Worm (Caenorhabditis elegans) whole organism, L1 larva: ENCODE data around the gene ave-1.

ENCODE experiments used
- C04F5.9 ChIP-seq: sonication (generic microtip); optimal IDR thresholded peaks from 2 replicates; lab custom pipeline; 2016; ENCODE audit warnings: missing genetic modification characterization, missing compliant biosample characterization
- C34B4.2 ChIP-seq: sonication (generic microtip); optimal IDR thresholded peaks from 2 replicates; lab custom pipeline; 2017; ENCODE audit warnings: mild to moderate bottlenecking, missing genetic modification characterization, missing compliant biosample characterization
- Y116A8C.19 ChIP-seq: sonication (generic microtip); optimal IDR thresholded peaks from 2 replicates; lab custom pipeline; 2016; ENCODE audit warnings: missing compliant biosample characterization, missing genetic modification characterization, borderline replicate concordance
- aly-2 ChIP-seq: fragments of 150-350 bp; optimal IDR thresholded peaks from 2 replicates; lab custom pipeline; 2014; ENCODE audit warnings: missing biosample characterization, missing genetic modification characterization
- ama-1 ChIP-seq: fragments of 150-350 bp; optimal IDR thresholded peaks from 2 replicates; lab custom pipeline; 2014
- ceh-63 ChIP-seq: fragments of 200-800 bp; sonication (Bioruptor generic); optimal IDR thresholded peaks from 2 replicates; lab custom pipeline; 2018; ENCODE audit warnings: mild to moderate bottlenecking, missing genetic modification characterization, missing compliant biosample characterization
- ceh-88 ChIP-seq: fragments of 200-800 bp; sonication (Bioruptor generic); IDR thresholded peaks from 2 replicates; pipeline ENCODE4 v1.3.6; 2022; ENCODE audit warnings: missing genetic modification characterization, missing compliant biosample characterization
- ceh-90 ChIP-seq: sonication (generic microtip); optimal IDR thresholded peaks from 2 replicates; lab custom pipeline; 2016; ENCODE audit warnings: missing genetic modification characterization, missing compliant biosample characterization
- dpl-1 ChIP-seq, 3 experiments: fragments of 150-350 bp in 2 of 3; sonication (generic microtip) in 1 of 3; optimal IDR thresholded peaks; 2 replicates each; lab custom pipeline; 2014 to 2017; ENCODE audit warnings: missing biosample characterization in 3 of 3, missing genetic modification characterization in 3 of 3, missing genetic modification reagents in 3 of 3
- efl-1 ChIP-seq, 4 experiments: fragments of 150-350 bp; optimal IDR thresholded peaks in 3 of 4; peaks in 1 of 4; 1 replicate in 1 of 4; 2 replicates in 3 of 4; lab custom pipeline; 2014; ENCODE audit warnings: missing biosample characterization in 2 of 4, missing genetic modification characterization in 2 of 4, missing genetic modification reagents in 2 of 4
- egl-13 ChIP-seq: sonication (generic microtip); optimal IDR thresholded peaks from 2 replicates; lab custom pipeline; 2016; ENCODE audit warnings: missing genotype, missing genetic modification reagents, missing genetic modification characterization, missing compliant biosample characterization
- egl-27 ChIP-seq, 2 experiments: fragments of 150-350 bp in 1 of 2; sonication (generic microtip); optimal IDR thresholded peaks; 3 replicates each; lab custom pipeline; 2017 to 2018; ENCODE audit warnings: missing biosample characterization in 2 of 2, missing genetic modification characterization in 2 of 2, missing genetic modification reagents in 2 of 2
- elt-2 ChIP-seq: sonication (generic microtip); optimal IDR thresholded peaks from 2 replicates; lab custom pipeline; 2016; ENCODE audit warnings: missing genetic modification characterization, mild to moderate bottlenecking, inconsistent platforms, missing compliant biosample characterization, missing genetic modification reagents
- ets-5 ChIP-seq: fragments of 200-800 bp; sonication (Bioruptor generic); IDR thresholded peaks from 2 replicates; pipeline ENCODE4 v1.3.6; 2022; ENCODE audit warnings: missing genetic modification characterization, missing compliant biosample characterization
- fkh-10 ChIP-seq: sonication (generic microtip); optimal IDR thresholded peaks from 2 replicates; lab custom pipeline; 2017; ENCODE audit warnings: missing biosample characterization, missing genetic modification reagents, missing genetic modification characterization
- fkh-4 ChIP-seq: sonication (generic microtip); optimal IDR thresholded peaks from 2 replicates; lab custom pipeline; 2016; ENCODE audit warnings: missing compliant biosample characterization, missing genetic modification characterization, borderline replicate concordance
- fkh-8 ChIP-seq: sonication (generic microtip); optimal IDR thresholded peaks from 2 replicates; lab custom pipeline; 2016; ENCODE audit warnings: mild to moderate bottlenecking, missing genetic modification characterization, missing compliant biosample characterization
- fos-1 ChIP-seq: fragments of 150-350 bp; optimal IDR thresholded peaks from 2 replicates; lab custom pipeline; 2014; ENCODE audit warnings: missing biosample characterization, missing genetic modification characterization
- grh-1 ChIP-seq: fragments of 200-800 bp; sonication (Bioruptor generic); IDR thresholded peaks from 2 replicates; pipeline ENCODE4 v1.3.6; 2022; ENCODE audit warnings: missing genetic modification reagents, missing genetic modification characterization, missing compliant biosample characterization
- hlh-17 ChIP-seq: fragments of 200-800 bp; sonication (Bioruptor generic); optimal IDR thresholded peaks from 2 replicates; lab custom pipeline; 2018; ENCODE audit warnings: missing genetic modification characterization, mild to moderate bottlenecking, missing compliant biosample characterization, moderate library complexity, borderline replicate concordance
- hlh-4 ChIP-seq: sonication (generic microtip); optimal IDR thresholded peaks from 2 replicates; lab custom pipeline; 2016; ENCODE audit warnings: mild to moderate bottlenecking, missing genetic modification characterization, missing compliant biosample characterization
- irx-1 ChIP-seq: sonication (generic microtip); optimal IDR thresholded peaks from 2 replicates; lab custom pipeline; 2016; ENCODE audit warnings: missing genetic modification characterization, missing compliant biosample characterization
- lin-13 ChIP-seq: fragments of 150-350 bp; optimal IDR thresholded peaks from 2 replicates; lab custom pipeline; 2014; ENCODE audit warnings: missing biosample characterization, missing genetic modification reagents, missing genetic modification characterization
- lin-14 ChIP-seq: fragments of 200-800 bp; sonication (Bioruptor generic); optimal IDR thresholded peaks from 2 replicates; lab custom pipeline; 2018; ENCODE audit warnings: mild to moderate bottlenecking, missing genetic modification characterization, moderate library complexity, missing compliant biosample characterization
- lin-15B ChIP-seq: fragments of 150-350 bp; sonication (generic microtip); optimal IDR thresholded peaks from 3 replicates; lab custom pipeline; 2014; ENCODE audit warnings: missing biosample characterization, missing genetic modification characterization
- lin-35 ChIP-seq, 2 experiments: fragments of 150-350 bp; optimal IDR thresholded peaks; 2 replicates each; lab custom pipeline; 2014; ENCODE audit warnings: missing biosample characterization in 2 of 2, missing genetic modification characterization in 2 of 2, missing genetic modification reagents in 2 of 2
- lin-39 ChIP-seq: fragments of 150-350 bp; optimal IDR thresholded peaks from 2 replicates; lab custom pipeline; 2014; ENCODE audit warnings: missing biosample characterization, missing genetic modification reagents, missing genetic modification characterization
- lsy-2 ChIP-seq, 2 experiments: fragments of 150-350 bp; optimal IDR thresholded peaks; 2 replicates each; lab custom pipeline; 2014; ENCODE audit warnings: missing biosample characterization in 2 of 2, missing genetic modification characterization in 2 of 2
- mef-2 ChIP-seq: fragments of 150-350 bp; optimal IDR thresholded peaks from 2 replicates; lab custom pipeline; 2014; ENCODE audit warnings: missing biosample characterization, missing genetic modification characterization
- mep-1 ChIP-seq: fragments of 150-350 bp; optimal IDR thresholded peaks from 2 replicates; lab custom pipeline; 2014; ENCODE audit warnings: missing biosample characterization, missing genetic modification characterization
- nhr-12 ChIP-seq: sonication (generic microtip); optimal IDR thresholded peaks from 2 replicates; lab custom pipeline; 2017; ENCODE audit warnings: missing biosample characterization, missing genetic modification characterization
- nhr-19 ChIP-seq: fragments of 200-800 bp; sonication (Bioruptor generic); conservative IDR thresholded peaks from 2 replicates; pipeline ENCODE4 v1.3.6; 2022; ENCODE audit warnings: missing genetic modification characterization, missing compliant biosample characterization
- nhr-237 ChIP-seq: fragments of 150-350 bp; optimal IDR thresholded peaks from 2 replicates; lab custom pipeline; 2014; ENCODE audit warnings: missing biosample characterization, missing genetic modification characterization
- nhr-28 ChIP-seq: fragments of 150-350 bp; optimal IDR thresholded peaks from 2 replicates; lab custom pipeline; 2014; ENCODE audit warnings: missing biosample characterization, missing genetic modification characterization
- nhr-47 ChIP-seq: sonication (generic microtip); optimal IDR thresholded peaks from 2 replicates; lab custom pipeline; 2016; ENCODE audit warnings: mild to moderate bottlenecking, missing genetic modification characterization, moderate library complexity, missing compliant biosample characterization
- nhr-71 ChIP-seq: sonication (generic microtip); optimal IDR thresholded peaks from 2 replicates; lab custom pipeline; 2016; ENCODE audit warnings: mild to moderate bottlenecking, missing genetic modification characterization, moderate library complexity, missing compliant biosample characterization
- nhr-76 ChIP-seq: sonication (generic microtip); optimal IDR thresholded peaks from 2 replicates; lab custom pipeline; 2017; ENCODE audit warnings: missing biosample characterization, missing genetic modification characterization
- nhr-85 ChIP-seq: sonication (generic microtip); peaks from one replicate; lab custom pipeline; 2016; ENCODE audit warnings: missing genetic modification characterization, inconsistent platforms, missing compliant biosample characterization
- pax-3 ChIP-seq: fragments of 200-800 bp; sonication (Bioruptor generic); optimal IDR thresholded peaks from 2 replicates; lab custom pipeline; 2018; ENCODE audit warnings: mild to moderate bottlenecking, missing genetic modification characterization, moderate library complexity, missing compliant biosample characterization
- skn-1 ChIP-seq: fragments of 150-350 bp; optimal IDR thresholded peaks from 2 replicates; lab custom pipeline; 2014; ENCODE audit warnings: missing biosample characterization, missing genetic modification characterization
- snpc-4 ChIP-seq: fragments of 150-350 bp; optimal IDR thresholded peaks from 2 replicates; lab custom pipeline; 2014; ENCODE audit warnings: missing biosample characterization, missing genetic modification characterization
- snu-23 ChIP-seq: sonication (generic microtip); optimal IDR thresholded peaks from 2 replicates; lab custom pipeline; 2016; ENCODE audit warnings: missing genetic modification characterization, missing compliant biosample characterization
- sptf-1 ChIP-seq: fragments of 150-350 bp; optimal IDR thresholded peaks from 2 replicates; lab custom pipeline; 2014; ENCODE audit warnings: missing biosample characterization, missing genetic modification characterization
- swsn-7 ChIP-seq: sonication (generic microtip); optimal IDR thresholded peaks from 2 replicates; lab custom pipeline; 2016; ENCODE audit warnings: missing genetic modification characterization, missing compliant biosample characterization
- tlp-1 ChIP-seq: fragments of 150-350 bp; optimal IDR thresholded peaks from 2 replicates; lab custom pipeline; 2014; ENCODE audit warnings: missing biosample characterization, missing genetic modification characterization
- unc-130 ChIP-seq: fragments of 150-350 bp; optimal IDR thresholded peaks from 2 replicates; lab custom pipeline; 2017; ENCODE audit warnings: missing biosample characterization, missing genetic modification characterization, inconsistent platforms
- unc-30 ChIP-seq: sonication (generic microtip); optimal IDR thresholded peaks from 2 replicates; lab custom pipeline; 2017; ENCODE audit warnings: missing biosample characterization, missing genetic modification characterization
- unc-86 ChIP-seq: sonication (generic microtip); optimal IDR thresholded peaks from 2 replicates; lab custom pipeline; 2016; ENCODE audit warnings: missing genetic modification characterization, missing compliant biosample characterization
- unc-98 ChIP-seq: fragments of 200-800 bp; sonication (Bioruptor generic); IDR thresholded peaks from 2 replicates; pipeline ENCODE4 v1.3.6; 2022; ENCODE audit warnings: missing genetic modification characterization, missing compliant biosample characterization
- vab-15 ChIP-seq: sonication (generic microtip); optimal IDR thresholded peaks from 2 replicates; lab custom pipeline; 2017; ENCODE audit warnings: missing genotype, mild to moderate bottlenecking, missing genetic modification characterization, missing compliant biosample characterization
- xbp-1 ChIP-seq: sonication (generic microtip); optimal IDR thresholded peaks from 2 replicates; lab custom pipeline; 2016; ENCODE audit warnings: missing genetic modification characterization, missing compliant biosample characterization
- ztf-11 ChIP-seq, 2 experiments: sonication (generic microtip); optimal IDR thresholded peaks; 2 replicates each; lab custom pipeline; 2016 to 2017; ENCODE audit warnings: missing genetic modification characterization in 2 of 2, missing biosample characterization in 1 of 2, missing compliant biosample characterization in 1 of 2
- ztf-4 ChIP-seq: fragments of 150-350 bp; optimal IDR thresholded peaks from 2 replicates; lab custom pipeline; 2014; ENCODE audit warnings: missing biosample characterization, missing genetic modification characterization

The ave-1 gene

ce11 chrIII:1532777-1533473 lies 37.1 kb upstream of the ave-1 start, which contains the start of gene snf-6 (continued):
- no peak for TF ChIP-seq ztf-4 (tag; lab: Kevin White, UChicago)
- TF ChIP-seq ceh-63 (GFP tag; lab: Kevin White, UChicago) = no peak
- no peak for TF ChIP-seq sptf-1 (tag; lab: Kevin White, UChicago)
- no peak for TF ChIP-seq nhr-237 (tag; lab: Kevin White, UChicago)
- TF ChIP-seq irx-1 (tag; lab: Kevin White, UChicago) = peak; percentile 17
- peak; percentile 49 for TF ChIP-seq mep-1 (tag; lab: Kevin White, UChicago)
- TF ChIP-seq unc-98 (GFP tag; lab: Robert Waterston, UW) = no peak
- no peak for TF ChIP-seq ceh-88 (GFP tag; lab: Robert Waterston, UW)
- TF ChIP-seq hlh-4 (tag; lab: Kevin White, UChicago) = no peak
- peak; percentile 17 for TF ChIP-seq unc-86 (tag; lab: Kevin White, UChicago)
- TF ChIP-seq xbp-1 (tag; lab: Kevin White, UChicago) = peak; percentile 41
- no peak for TF ChIP-seq C04F5.9
- no peak for TF ChIP-seq tlp-1 (tag; lab: Kevin White, UChicago)
- TF ChIP-seq swsn-7 = peak; percentile 28
- TF ChIP-seq fkh-10 = no peak
- TF ChIP-seq hlh-17 (GFP tag; lab: Kevin White, UChicago) = no peak
- TF ChIP-seq unc-130 (tag; lab: Kevin White, UChicago) = no peak
- peak; percentile 8 for TF ChIP-seq ceh-90 (tag; lab: Kevin White, UChicago)
- no peak for TF ChIP-seq lin-39 (tag; lab: Kevin White, UChicago)
- peak; percentile 18 for TF ChIP-seq fos-1
- no peak for TF ChIP-seq egl-27 (tag; optimal IDR thresholded peaks at IDR 0.05; lab: Kevin White, UChicago)
- no peak for TF ChIP-seq mef-2 (tag; lab: Kevin White, UChicago)
- peak; percentile 16 for TF ChIP-seq pax-3 (tag; lab: Kevin White, UChicago)
- no peak for TF ChIP-seq snpc-4 (tag; lab: Kevin White, UChicago)
- peak; percentile 89 to 95 for TF ChIP-seq efl-1 (optimal IDR thresholded peaks at IDR 0.05; lab: Kevin White, UChicago)
- peak; percentile 92 to 99 for TF ChIP-seq efl-1 (GFP tag; optimal IDR thresholded peaks at IDR 0.05 in 1 of 2; lab: Kevin White, UChicago)
- no peak for TF ChIP-seq Y116A8C.19
- no peak for TF ChIP-seq egl-13 (tag; lab: Kevin White, UChicago)
- peak; percentile 51 to 64 for TF ChIP-seq lsy-2 (tag; optimal IDR thresholded peaks at IDR 0.05; lab: Kevin White, UChicago)
- TF ChIP-seq snu-23 = peak; percentile 33
- peak; percentile 84 to 93 (median 91) for TF ChIP-seq dpl-1 (GFP tag; optimal IDR thresholded peaks at IDR 0.05; lab: Kevin White, UChicago)
- peak; percentile 67 for TF ChIP-seq lin-15B (tag; lab: Kevin White, UChicago)
- TF ChIP-seq fkh-4 (tag; lab: Kevin White, UChicago) = no peak
- no peak for TF ChIP-seq elt-2 (tag; lab: Kevin White, UChicago)
- no peak for TF ChIP-seq nhr-28 (tag; lab: Kevin White, UChicago)
- no peak for TF ChIP-seq unc-30 (tag; lab: Kevin White, UChicago)
- peak; percentile 47 for TF ChIP-seq skn-1
- TF ChIP-seq nhr-19 = no peak
- TF ChIP-seq lin-14 = no peak
- TF ChIP-seq fkh-8 (tag; lab: Kevin White, UChicago) = no peak
- TF ChIP-seq C34B4.2 (tag; lab: Kevin White, UChicago) = no peak
- peak; percentile 63 for TF ChIP-seq nhr-47 (tag; lab: Kevin White, UChicago)
- no peak for TF ChIP-seq vab-15 (tag; lab: Kevin White, UChicago)
- no peak for TF ChIP-seq nhr-12
- no peak for TF ChIP-seq ets-5 (GFP tag; lab: Robert Waterston, UW)
- TF ChIP-seq grh-1 = no peak
- TF ChIP-seq nhr-76 = no peak
- no peak for TF ChIP-seq ama-1 (lab: Kevin White, UChicago)
- TF ChIP-seq nhr-85 (tag; lab: Kevin White, UChicago) = peak; percentile 75
- peak; percentile 40 for TF ChIP-seq lin-13 (GFP tag; lab: Kevin White, UChicago)
- peak; percentile 59 for TF ChIP-seq nhr-71 (tag; lab: Kevin White, UChicago)
- TF ChIP-seq aly-2 = no peak
- peak; percentile 91 to 97 for TF ChIP-seq lin-35 (GFP tag; optimal IDR thresholded peaks at IDR 0.05; lab: Kevin White, UChicago)
- peak in 1 of 2 experiments; percentile 5 for TF ChIP-seq ztf-11 (tag; optimal IDR thresholded peaks at IDR 0.05; lab: Kevin White, UChicago)
